Worm (Caenorhabditis elegans) whole organism, L1 larva: Measurements from ENCODE around the gene ska-3.

Experiments
- C16A3.4 ChIP-seq: fragments of 150-350 bp; optimal IDR thresholded peaks from 2 replicates; lab custom pipeline; 2014; ENCODE audit warnings: missing biosample characterization, missing genetic modification characterization
- alr-1 ChIP-seq: fragments of 200-800 bp; sonication (Bioruptor generic); optimal IDR thresholded peaks from 2 replicates; lab custom pipeline; 2018; ENCODE audit warnings: borderline replicate concordance, mild to moderate bottlenecking, missing genetic modification characterization, missing compliant biosample characterization
- aly-2 ChIP-seq: fragments of 150-350 bp; optimal IDR thresholded peaks from 2 replicates; lab custom pipeline; 2014; ENCODE audit warnings: missing biosample characterization, missing genetic modification characterization
- ama-1 ChIP-seq: fragments of 150-350 bp; optimal IDR thresholded peaks from 2 replicates; lab custom pipeline; 2014
- blmp-1 ChIP-seq: fragments of 150-350 bp; optimal IDR thresholded peaks from 2 replicates; lab custom pipeline; 2014; ENCODE audit warnings: missing biosample characterization, missing genetic modification characterization
- ceh-8 ChIP-seq: fragments of 200-800 bp; sonication (Bioruptor generic); optimal IDR thresholded peaks from 2 replicates; lab custom pipeline; 2018; ENCODE audit warnings: mild to moderate bottlenecking, missing genetic modification characterization, moderate library complexity, missing compliant biosample characterization
- ces-1 ChIP-seq: fragments of 150-350 bp; optimal IDR thresholded peaks from 2 replicates; lab custom pipeline; 2014; ENCODE audit warnings: missing biosample characterization, missing genetic modification reagents, missing genetic modification characterization
- dsc-1 ChIP-seq: sonication (generic microtip); optimal IDR thresholded peaks from 2 replicates; lab custom pipeline; 2016; ENCODE audit warnings: mild to moderate bottlenecking, missing genetic modification characterization, missing compliant biosample characterization
- efl-1 ChIP-seq, 4 experiments: fragments of 150-350 bp; optimal IDR thresholded peaks in 3 of 4; peaks in 1 of 4; 1 replicate in 1 of 4; 2 replicates in 3 of 4; lab custom pipeline; 2014; ENCODE audit warnings: missing biosample characterization in 2 of 4, missing genetic modification characterization in 2 of 4, missing genetic modification reagents in 2 of 4
- egl-13 ChIP-seq: sonication (generic microtip); optimal IDR thresholded peaks from 2 replicates; lab custom pipeline; 2016; ENCODE audit warnings: missing genotype, missing genetic modification reagents, missing genetic modification characterization, missing compliant biosample characterization
- elt-2 ChIP-seq: sonication (generic microtip); optimal IDR thresholded peaks from 2 replicates; lab custom pipeline; 2016; ENCODE audit warnings: missing genetic modification characterization, mild to moderate bottlenecking, inconsistent platforms, missing compliant biosample characterization, missing genetic modification reagents
- fkh-10 ChIP-seq: sonication (generic microtip); optimal IDR thresholded peaks from 2 replicates; lab custom pipeline; 2017; ENCODE audit warnings: missing biosample characterization, missing genetic modification reagents, missing genetic modification characterization
- fkh-4 ChIP-seq: sonication (generic microtip); optimal IDR thresholded peaks from 2 replicates; lab custom pipeline; 2016; ENCODE audit warnings: missing compliant biosample characterization, missing genetic modification characterization, borderline replicate concordance
- irx-1 ChIP-seq: sonication (generic microtip); optimal IDR thresholded peaks from 2 replicates; lab custom pipeline; 2016; ENCODE audit warnings: missing genetic modification characterization, missing compliant biosample characterization
- jun-1 ChIP-seq: fragments of 150-350 bp; optimal IDR thresholded peaks from 2 replicates; lab custom pipeline; 2014; ENCODE audit warnings: missing biosample characterization, missing genetic modification reagents, missing genetic modification characterization
- lin-14 ChIP-seq: fragments of 200-800 bp; sonication (Bioruptor generic); optimal IDR thresholded peaks from 2 replicates; lab custom pipeline; 2018; ENCODE audit warnings: mild to moderate bottlenecking, missing genetic modification characterization, moderate library complexity, missing compliant biosample characterization
- lin-15B ChIP-seq: fragments of 150-350 bp; sonication (generic microtip); optimal IDR thresholded peaks from 3 replicates; lab custom pipeline; 2014; ENCODE audit warnings: missing biosample characterization, missing genetic modification characterization
- lin-35 ChIP-seq, 2 experiments: fragments of 150-350 bp; optimal IDR thresholded peaks; 2 replicates each; lab custom pipeline; 2014; ENCODE audit warnings: missing biosample characterization in 2 of 2, missing genetic modification characterization in 2 of 2, missing genetic modification reagents in 2 of 2
- lir-3 ChIP-seq: sonication (generic microtip); optimal IDR thresholded peaks from 2 replicates; lab custom pipeline; 2016; ENCODE audit warnings: mild to moderate bottlenecking, missing genetic modification characterization, moderate library complexity, missing compliant biosample characterization; ENCODE audit not compliant: poor library complexity
- lsy-2 ChIP-seq, 2 experiments: fragments of 150-350 bp; optimal IDR thresholded peaks; 2 replicates each; lab custom pipeline; 2014; ENCODE audit warnings: missing biosample characterization in 2 of 2, missing genetic modification characterization in 2 of 2
- mef-2 ChIP-seq: fragments of 150-350 bp; optimal IDR thresholded peaks from 2 replicates; lab custom pipeline; 2014; ENCODE audit warnings: missing biosample characterization, missing genetic modification characterization
- nhr-19 ChIP-seq: fragments of 200-800 bp; sonication (Bioruptor generic); conservative IDR thresholded peaks from 2 replicates; pipeline ENCODE4 v1.3.6; 2022; ENCODE audit warnings: missing genetic modification characterization, missing compliant biosample characterization
- nhr-20 ChIP-seq: sonication (generic microtip); optimal IDR thresholded peaks from 2 replicates; lab custom pipeline; 2016; ENCODE audit warnings: mild to moderate bottlenecking, missing genetic modification characterization, missing compliant biosample characterization
- nhr-28 ChIP-seq: fragments of 150-350 bp; optimal IDR thresholded peaks from 2 replicates; lab custom pipeline; 2014; ENCODE audit warnings: missing biosample characterization, missing genetic modification characterization
- nhr-71 ChIP-seq: sonication (generic microtip); optimal IDR thresholded peaks from 2 replicates; lab custom pipeline; 2016; ENCODE audit warnings: mild to moderate bottlenecking, missing genetic modification characterization, moderate library complexity, missing compliant biosample characterization
- nhr-76 ChIP-seq: sonication (generic microtip); optimal IDR thresholded peaks from 2 replicates; lab custom pipeline; 2017; ENCODE audit warnings: missing biosample characterization, missing genetic modification characterization
- nhr-77 ChIP-seq: fragments of 150-350 bp; optimal IDR thresholded peaks from 2 replicates; lab custom pipeline; 2014; ENCODE audit warnings: missing biosample characterization, missing genetic modification characterization
- nhr-90 ChIP-seq: sonication (generic microtip); optimal IDR thresholded peaks from 2 replicates; lab custom pipeline; 2016; ENCODE audit warnings: mild to moderate bottlenecking, missing genetic modification characterization, missing compliant biosample characterization; ENCODE audit not compliant: poor library complexity
- pax-3 ChIP-seq: fragments of 200-800 bp; sonication (Bioruptor generic); optimal IDR thresholded peaks from 2 replicates; lab custom pipeline; 2018; ENCODE audit warnings: mild to moderate bottlenecking, missing genetic modification characterization, moderate library complexity, missing compliant biosample characterization
- skn-1 ChIP-seq: fragments of 150-350 bp; optimal IDR thresholded peaks from 2 replicates; lab custom pipeline; 2014; ENCODE audit warnings: missing biosample characterization, missing genetic modification characterization
- snpc-4 ChIP-seq: fragments of 150-350 bp; optimal IDR thresholded peaks from 2 replicates; lab custom pipeline; 2014; ENCODE audit warnings: missing biosample characterization, missing genetic modification characterization
- snu-23 ChIP-seq: sonication (generic microtip); optimal IDR thresholded peaks from 2 replicates; lab custom pipeline; 2016; ENCODE audit warnings: missing genetic modification characterization, missing compliant biosample characterization
- sox-4 ChIP-seq: sonication (generic microtip); optimal IDR thresholded peaks from 2 replicates; lab custom pipeline; 2016; ENCODE audit warnings: missing genetic modification characterization, missing compliant biosample characterization
- sup-37 ChIP-seq: fragments of 200-800 bp; sonication (Bioruptor generic); optimal IDR thresholded peaks from 2 replicates; lab custom pipeline; 2018; ENCODE audit warnings: mild to moderate bottlenecking, missing genetic modification characterization, missing compliant biosample characterization
- unc-130 ChIP-seq: fragments of 150-350 bp; optimal IDR thresholded peaks from 2 replicates; lab custom pipeline; 2017; ENCODE audit warnings: missing biosample characterization, missing genetic modification characterization, inconsistent platforms
- unc-62 ChIP-seq: fragments of 150-350 bp; optimal IDR thresholded peaks from 2 replicates; lab custom pipeline; 2014; ENCODE audit warnings: missing biosample characterization, missing genetic modification reagents, missing genetic modification characterization
- unc-86 ChIP-seq: sonication (generic microtip); optimal IDR thresholded peaks from 2 replicates; lab custom pipeline; 2016; ENCODE audit warnings: missing genetic modification characterization, missing compliant biosample characterization
- vab-15 ChIP-seq: sonication (generic microtip); optimal IDR thresholded peaks from 2 replicates; lab custom pipeline; 2017; ENCODE audit warnings: missing genotype, mild to moderate bottlenecking, missing genetic modification characterization, missing compliant biosample characterization
- zag-1 ChIP-seq: fragments of 150-350 bp; optimal IDR thresholded peaks from 2 replicates; lab custom pipeline; 2014; ENCODE audit warnings: missing biosample characterization, missing genetic modification characterization
- zip-4 ChIP-seq: fragments of 200-800 bp; sonication (Bioruptor generic); optimal IDR thresholded peaks from 2 replicates; lab custom pipeline; 2018; ENCODE audit warnings: mild to moderate bottlenecking, missing genetic modification characterization, moderate library complexity, missing compliant biosample characterization
- ztf-4 ChIP-seq: fragments of 150-350 bp; optimal IDR thresholded peaks from 2 replicates; lab custom pipeline; 2014; ENCODE audit warnings: missing biosample characterization, missing genetic modification characterization

Gene ska-3

DNA sequence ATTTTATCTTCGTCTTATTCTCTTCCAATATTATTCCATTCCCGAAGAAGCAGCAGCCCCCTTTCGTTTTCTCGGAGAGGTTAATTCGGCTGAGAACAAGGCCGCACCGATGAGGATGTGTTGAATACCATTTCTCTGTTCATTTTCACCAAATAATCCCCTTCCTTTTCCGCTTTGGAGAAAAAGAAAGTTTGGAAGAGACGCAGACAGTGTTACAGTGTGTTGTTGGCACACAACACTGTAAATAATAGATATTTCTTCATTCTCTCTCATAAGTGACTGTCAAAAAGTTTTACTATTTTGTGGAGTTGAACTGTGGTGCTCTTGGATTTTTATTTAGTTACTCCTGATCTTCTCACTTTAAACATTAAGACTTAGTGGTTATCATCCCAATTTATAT, 13.5 kb downstream of the ska-3 start:
- TF ChIP-seq lin-35 (GFP tag; optimal IDR thresholded peaks at IDR 0.05; lab: Kevin White, UChicago): peak in 1 of 2 experiments; percentile 22
- TF ChIP-seq efl-1 (optimal IDR thresholded peaks at IDR 0.05; lab: Kevin White, UChicago): no peak
- TF ChIP-seq efl-1 (GFP tag; optimal IDR thresholded peaks at IDR 0.05 in 1 of 2; lab: Kevin White, UChicago): peak in 1 of 2 experiments; percentile 93
- no peak for TF ChIP-seq dsc-1 (tag; lab: Kevin White, UChicago)
- TF ChIP-seq lsy-2 (tag; optimal IDR thresholded peaks at IDR 0.05; lab: Kevin White, UChicago): no peak
- no peak for TF ChIP-seq aly-2
- TF ChIP-seq blmp-1 (tag; lab: Kevin White, UChicago): peak; percentile 94
- peak; percentile 53 for TF ChIP-seq lin-14 (GFP tag; lab: Kevin White, UChicago)

ce11 chrIII:5663933-5664332, 14.9 kb downstream of the ska-3 start, which contains the start of gene par-3:
par-3 (plus strand) TSS chrIII:5664233.
- TF ChIP-seq fkh-4 (tag; lab: Kevin White, UChicago): no peak
- no peak for TF ChIP-seq pax-3
- TF ChIP-seq mef-2 (tag; lab: Kevin White, UChicago): no peak
- no peak for TF ChIP-seq unc-86 (tag; lab: Kevin White, UChicago)
- TF ChIP-seq egl-13: no peak
- no peak for TF ChIP-seq ceh-8 (GFP tag; lab: Kevin White, UChicago)
- no peak for TF ChIP-seq nhr-71 (tag; lab: Kevin White, UChicago)
- TF ChIP-seq vab-15: no peak
- TF ChIP-seq zag-1: no peak
- no peak for TF ChIP-seq ama-1 (lab: Kevin White, UChicago)

DNA sequence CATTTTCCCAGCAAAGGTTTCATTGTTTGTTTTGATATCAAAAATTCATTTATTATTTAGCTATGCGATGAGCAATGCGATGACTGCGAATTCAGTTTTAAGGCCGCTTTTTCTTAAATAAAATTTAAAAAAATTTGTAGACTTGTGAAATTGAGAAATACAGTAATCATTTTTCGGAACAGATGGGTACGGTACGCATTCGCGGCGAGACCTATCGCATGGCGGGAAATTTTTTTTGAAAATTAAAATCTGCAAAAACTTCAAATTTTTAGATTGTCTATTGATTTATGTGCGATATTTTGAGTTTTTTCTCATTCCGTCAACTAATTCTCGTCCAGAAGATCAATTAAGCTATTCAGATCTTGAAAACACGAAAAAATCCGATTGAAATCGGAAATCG, 15.3 kb downstream of the ska-3 start:
- TF ChIP-seq jun-1 (tag; lab: Kevin White, UChicago) (no peak), sup-37 (no peak), unc-130 (tag; lab: Kevin White, UChicago) (no peak), ceh-8 (GFP tag; lab: Kevin White, UChicago) (no peak), C16A3.4 (tag; lab: Kevin White, UChicago) (no peak), fkh-10 (GFP tag; lab: Kevin White, UChicago) (no peak), blmp-1 (tag; lab: Kevin White, UChicago) (no peak), ces-1 (GFP tag; lab: Kevin White, UChicago) (no peak), sox-4 (tag; lab: Kevin White, UChicago) (no peak), skn-1 (tag; lab: Kevin White, UChicago) (no peak), fkh-4 (tag; lab: Kevin White, UChicago) (no peak), ztf-4 (tag; lab: Kevin White, UChicago) (no peak), pax-3 (no peak), lir-3 (tag; lab: Kevin White, UChicago) (no peak)

DNA sequence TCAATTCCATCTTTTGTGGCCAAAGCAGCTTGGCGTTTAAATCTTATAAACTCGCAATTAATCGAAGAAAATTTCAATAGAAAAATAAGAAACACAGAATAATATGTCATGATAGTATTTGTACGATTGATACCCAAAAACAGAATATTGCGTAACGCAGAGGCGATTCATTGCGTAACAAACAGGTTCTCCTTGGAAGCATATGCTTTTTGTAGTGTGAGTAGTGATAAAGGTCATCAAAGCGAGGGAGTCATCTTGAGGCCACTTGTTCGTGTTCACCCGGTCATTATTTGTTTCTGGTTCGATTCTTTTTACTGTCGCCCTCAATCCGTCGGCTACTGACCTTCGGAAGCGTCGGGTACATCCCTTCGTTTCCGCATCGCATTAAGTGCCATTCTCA, 17.8 kb downstream of the ska-3 start, which contains the start of gene F54E7.6:
F54E7.6 (minus strand) TSS at position 110 of the 400 bp plus-strand sequence.
- TF ChIP-seq zip-4 (GFP tag; lab: Kevin White, UChicago) (no peak), aly-2 (no peak), blmp-1 (tag; lab: Kevin White, UChicago) (peak; percentile 25), fkh-4 (tag; lab: Kevin White, UChicago) (no peak)

DNA sequence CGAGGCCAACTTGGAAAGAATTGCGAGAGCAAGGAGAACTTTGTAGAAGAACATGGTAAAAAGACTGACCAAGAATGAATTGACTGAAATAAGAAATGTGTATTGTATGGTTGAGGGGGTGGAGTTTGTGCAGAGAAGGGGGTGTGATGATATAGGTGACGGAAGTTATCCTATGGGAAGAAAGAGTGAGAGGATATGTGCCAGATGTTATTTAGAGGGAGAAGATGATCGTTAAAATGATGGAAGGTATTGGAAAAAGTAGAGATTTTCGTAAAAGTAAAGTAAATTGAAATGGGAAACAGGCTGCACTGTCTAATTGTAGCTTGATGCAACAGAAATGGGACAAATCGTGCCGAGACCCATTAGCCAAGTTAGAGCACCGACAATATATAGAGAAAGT, 21.9 kb downstream of the ska-3 start, which contains the start of gene sdz-21:
sdz-21 (minus strand) TSS at position 101 of the 400 bp plus-strand sequence.
- TF ChIP-seq efl-1 (optimal IDR thresholded peaks at IDR 0.05; lab: Kevin White, UChicago) (no peak), efl-1 (GFP tag; optimal IDR thresholded peaks at IDR 0.05 in 1 of 2; lab: Kevin White, UChicago) (peak in 1 of 2 experiments; percentile 8), unc-62 (GFP tag; lab: Kevin White, UChicago) (no peak)

DNA sequence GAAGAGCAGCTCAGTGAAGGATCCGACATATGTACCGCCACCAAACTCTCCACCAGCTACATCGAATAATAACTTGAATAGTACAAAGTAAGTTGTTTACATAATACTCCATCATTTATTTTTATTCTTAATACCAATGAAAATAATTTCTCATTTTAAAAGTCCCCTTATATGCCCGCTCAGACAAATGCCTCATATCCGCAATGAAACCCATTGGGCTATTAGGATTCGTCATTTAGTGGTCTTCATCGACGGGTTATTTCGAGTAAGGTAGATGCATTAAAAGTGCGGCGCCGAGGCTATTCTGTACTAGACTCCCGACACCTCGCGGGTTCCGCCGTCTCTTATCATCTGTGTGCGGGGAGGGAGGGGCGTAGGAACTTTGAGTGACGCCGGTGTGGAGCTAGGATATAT, 25.1 kb downstream of the ska-3 start:
- TF ChIP-seq snu-23 (GFP tag; lab: Kevin White, UChicago): peak; percentile 54
- no peak for TF ChIP-seq ceh-8 (GFP tag; lab: Kevin White, UChicago)
- TF ChIP-seq lsy-2 (tag; optimal IDR thresholded peaks at IDR 0.05; lab: Kevin White, UChicago): peak in 1 of 2 experiments; percentile 36
- TF ChIP-seq nhr-20 (tag; lab: Kevin White, UChicago): peak; percentile 62
- TF ChIP-seq nhr-90 (tag; lab: Kevin White, UChicago): peak; percentile 84
- TF ChIP-seq lin-35 (GFP tag; optimal IDR thresholded peaks at IDR 0.05; lab: Kevin White, UChicago): peak in 1 of 2 experiments; percentile 29
- peak; percentile 63 for TF ChIP-seq nhr-19 (GFP tag; lab: Robert Waterston, UW)
- no peak for TF ChIP-seq nhr-76 (tag; lab: Kevin White, UChicago)
- TF ChIP-seq nhr-77: peak; percentile 27
- TF ChIP-seq ama-1 (lab: Kevin White, UChicago): peak; percentile 75
- TF ChIP-seq elt-2 (tag; lab: Kevin White, UChicago): peak; percentile 71
- no peak for TF ChIP-seq alr-1 (tag; lab: Kevin White, UChicago)
- TF ChIP-seq irx-1 (tag; lab: Kevin White, UChicago): peak; percentile 52
- TF ChIP-seq aly-2: no peak
- no peak for TF ChIP-seq lin-15B (tag; lab: Kevin White, UChicago)
- no peak for TF ChIP-seq nhr-28
- peak; percentile 98 for TF ChIP-seq snpc-4 (tag; lab: Kevin White, UChicago)
- no peak for TF ChIP-seq zag-1
